Worm (Caenorhabditis elegans) whole organism, young adult: ENCODE measurements around the gene such-1.
A peak's percentile ranks its signal among the peaks of the same experiment; 100 is the strongest.

Experiments
- C06A6.2 ChIP-seq: fragments of 200-800 bp; sonication (Bioruptor generic); conservative IDR thresholded peaks from 2 replicates; pipeline ENCODE4 v1.3.6; 2022; ENCODE audit warnings: missing genetic modification characterization, missing compliant biosample characterization
- C17E4.6 ChIP-seq: fragments of 200-800 bp; sonication (Bioruptor generic); IDR thresholded peaks from 2 replicates; pipeline ENCODE4 v1.3.6; 2022; ENCODE audit warnings: missing genetic modification reagents, missing genetic modification characterization, missing compliant biosample characterization
- D2030.7 ChIP-seq: fragments of 200-800 bp; sonication (Bioruptor generic); IDR thresholded peaks from 2 replicates; pipeline ENCODE4 v1.3.6; 2022; ENCODE audit warnings: missing genetic modification reagents, missing genetic modification characterization, missing compliant biosample characterization
- F37B4.10 ChIP-seq: fragments of 200-800 bp; sonication (Bioruptor generic); IDR thresholded peaks from 2 replicates; pipeline ENCODE4 v1.3.6; 2022; ENCODE audit warnings: missing genetic modification characterization, missing compliant biosample characterization
- F49E8.2 ChIP-seq: sonication (generic microtip); optimal IDR thresholded peaks from 3 replicates; lab custom pipeline; 2017; ENCODE audit warnings: missing genetic modification characterization, mild to moderate bottlenecking, missing compliant biosample characterization, antibody characterized with exemption, moderate library complexity; ENCODE audit not compliant: insufficient read depth
- F55B11.4 ChIP-seq: sonication (generic microtip); optimal IDR thresholded peaks from 2 replicates; lab custom pipeline; 2016; ENCODE audit warnings: missing compliant biosample characterization, missing genetic modification characterization, borderline replicate concordance; ENCODE audit not compliant: insufficient read depth
- T07F8.4 ChIP-seq: sonication (generic microtip); optimal IDR thresholded peaks from 2 replicates; lab custom pipeline; 2016; ENCODE audit warnings: mild to moderate bottlenecking, missing genetic modification characterization, moderate library complexity, missing compliant biosample characterization
- Y67H2A.10 ChIP-seq: fragments of 200-800 bp; sonication (Bioruptor generic); conservative IDR thresholded peaks from 2 replicates; pipeline ENCODE4 v1.3.6; 2022; ENCODE audit warnings: missing genetic modification reagents, missing genetic modification characterization, missing compliant biosample characterization
- ama-1 ChIP-seq, 3 experiments: fragments of 150-350 bp in 1 of 3; sonication (generic microtip) in 2 of 3; optimal IDR thresholded peaks; 2 replicates each; lab custom pipeline; 2014 to 2018; ENCODE audit warnings: missing biosample characterization in 2 of 3, missing genetic modification characterization in 2 of 3, missing genetic modification reagents in 2 of 3
- attf-5 ChIP-seq: fragments of 200-800 bp; sonication (Bioruptor generic); optimal IDR thresholded peaks from 2 replicates; lab custom pipeline; 2018; ENCODE audit warnings: mild to moderate bottlenecking, missing genetic modification characterization, missing compliant biosample characterization
- attf-6 ChIP-seq: fragments of 200-800 bp; sonication (Bioruptor generic); IDR thresholded peaks from 2 replicates; pipeline ENCODE4 v1.3.6; 2022; ENCODE audit warnings: missing genetic modification reagents, missing genetic modification characterization, missing compliant biosample characterization
- bed-1 ChIP-seq: fragments of 200-800 bp; sonication (Bioruptor generic); IDR thresholded peaks from 2 replicates; pipeline ENCODE4 v1.3.6; 2022; ENCODE audit warnings: missing genetic modification reagents, missing genetic modification characterization, missing compliant biosample characterization
- ceh-40 ChIP-seq: fragments of 200-800 bp; sonication (Bioruptor generic); IDR thresholded peaks from 2 replicates; pipeline ENCODE4 v1.3.6; 2022; ENCODE audit warnings: missing genetic modification characterization, missing compliant biosample characterization
- chd-7 ChIP-seq: sonication (generic microtip); optimal IDR thresholded peaks from 2 replicates; lab custom pipeline; 2016; ENCODE audit warnings: mild to moderate bottlenecking, missing genetic modification characterization, moderate library complexity, missing compliant biosample characterization
- die-1 ChIP-seq: sonication (generic microtip); optimal IDR thresholded peaks from 2 replicates; lab custom pipeline; 2016; ENCODE audit warnings: missing genotype, mild to moderate bottlenecking, missing genetic modification characterization, missing compliant biosample characterization
- dox-1 ChIP-seq: fragments of 200-800 bp; sonication (Bioruptor generic); IDR thresholded peaks from 2 replicates; pipeline ENCODE4 v1.3.6; 2022; ENCODE audit warnings: missing genetic modification reagents, missing genetic modification characterization, missing compliant biosample characterization
- dpff-1 ChIP-seq: sonication (generic microtip); optimal IDR thresholded peaks from 2 replicates; lab custom pipeline; 2017; ENCODE audit warnings: mild to moderate bottlenecking, missing genetic modification characterization, missing compliant biosample characterization
- dpl-1 ChIP-seq: fragments of 150-350 bp; optimal IDR thresholded peaks from 2 replicates; lab custom pipeline; 2014; ENCODE audit warnings: missing biosample characterization, missing genetic modification reagents, missing genetic modification characterization
- egl-18 ChIP-seq: fragments of 200-800 bp; sonication (Bioruptor generic); IDR thresholded peaks from 2 replicates; pipeline ENCODE4 v1.3.6; 2022; ENCODE audit warnings: missing genetic modification reagents, missing genetic modification characterization, missing compliant biosample characterization
- egl-44 ChIP-seq: fragments of 200-800 bp; sonication (Bioruptor generic); IDR thresholded peaks from 2 replicates; pipeline ENCODE4 v1.3.6; 2022; ENCODE audit warnings: missing genetic modification reagents, missing genetic modification characterization, missing compliant biosample characterization
- egrh-3 ChIP-seq: fragments of 200-800 bp; sonication (Bioruptor generic); IDR thresholded peaks from 2 replicates; pipeline ENCODE4 v1.3.6; 2022; ENCODE audit warnings: missing genetic modification reagents, missing genetic modification characterization, missing compliant biosample characterization
- him-1 ChIP-seq: sonication (generic microtip); optimal IDR thresholded peaks from 2 replicates; lab custom pipeline; 2016; ENCODE audit warnings: missing genotype, missing genetic modification reagents, missing genetic modification characterization, missing compliant biosample characterization
- hlh-12 ChIP-seq: sonication (generic microtip); optimal IDR thresholded peaks from 2 replicates; lab custom pipeline; 2016; ENCODE audit warnings: missing genetic modification characterization, missing compliant biosample characterization
- lag-1 ChIP-seq: fragments of 200-800 bp; sonication (Bioruptor generic); IDR thresholded peaks from 2 replicates; pipeline ENCODE4 v1.3.6; 2022; ENCODE audit warnings: missing genetic modification reagents, missing genetic modification characterization, missing compliant biosample characterization
- let-526 ChIP-seq: fragments of 200-800 bp; sonication (Bioruptor generic); IDR thresholded peaks from 2 replicates; pipeline ENCODE4 v1.3.6; 2022; ENCODE audit warnings: missing genetic modification reagents, missing genetic modification characterization, missing compliant biosample characterization
- let-607 ChIP-seq, 2 experiments: fragments of 200-800 bp in 1 of 2; sonication (Bioruptor generic) in 1 of 2; sonication (generic microtip) in 1 of 2; optimal IDR thresholded peaks; 2 replicates each; lab custom pipeline; 2016 to 2018; ENCODE audit warnings: mild to moderate bottlenecking in 2 of 2, missing compliant biosample characterization in 2 of 2, missing genetic modification characterization in 2 of 2, moderate library complexity in 2 of 2, missing genotype in 1 of 2
- lin-54 ChIP-seq: fragments of 200-800 bp; sonication (Bioruptor generic); optimal IDR thresholded peaks from 2 replicates; lab custom pipeline; 2018; ENCODE audit warnings: mild to moderate bottlenecking, missing genetic modification characterization, missing compliant biosample characterization
- madf-10 ChIP-seq: sonication (generic microtip); optimal IDR thresholded peaks from 2 replicates; lab custom pipeline; 2016; ENCODE audit warnings: mild to moderate bottlenecking, missing genetic modification characterization, missing compliant biosample characterization
- nfya-2 ChIP-seq: fragments of 200-800 bp; sonication (Bioruptor generic); IDR thresholded peaks from 2 replicates; pipeline ENCODE4 v1.3.6; 2022; ENCODE audit warnings: missing genetic modification reagents, missing genetic modification characterization, missing compliant biosample characterization
- nhr-80 ChIP-seq: sonication (generic microtip); optimal IDR thresholded peaks from 2 replicates; lab custom pipeline; 2016; ENCODE audit warnings: missing genetic modification characterization, missing compliant biosample characterization
- pbrm-1 ChIP-seq: fragments of 200-800 bp; sonication (Bioruptor generic); IDR thresholded peaks from 2 replicates; pipeline ENCODE4 v1.3.6; 2022; ENCODE audit warnings: missing genetic modification reagents, missing genetic modification characterization, missing compliant biosample characterization
- pha-4 ChIP-seq: fragments of 150-350 bp; sonication (generic microtip); optimal IDR thresholded peaks from 2 replicates; lab custom pipeline; 2014; ENCODE audit warnings: missing biosample characterization, missing genetic modification reagents, missing genetic modification characterization
- rcor-1 ChIP-seq: fragments of 200-800 bp; sonication (Bioruptor generic); IDR thresholded peaks from 2 replicates; pipeline ENCODE4 v1.3.6; 2022; ENCODE audit warnings: missing genetic modification reagents, missing genetic modification characterization, missing compliant biosample characterization
- rec-8 ChIP-seq, 2 experiments: sonication (generic microtip); optimal IDR thresholded peaks; 2 replicates each; lab custom pipeline; 2016; ENCODE audit warnings: mild to moderate bottlenecking in 2 of 2, missing genetic modification characterization in 2 of 2, missing genetic modification reagents in 2 of 2, missing genotype in 2 of 2, missing biosample characterization in 1 of 2, missing compliant biosample characterization in 1 of 2, moderate library complexity in 1 of 2
- repo-1 ChIP-seq: sonication (generic microtip); optimal IDR thresholded peaks from 2 replicates; lab custom pipeline; 2017; ENCODE audit warnings: mild to moderate bottlenecking, missing genetic modification characterization, missing compliant biosample characterization
- snpc-3.4 ChIP-seq: sonication (generic microtip); optimal IDR thresholded peaks from 2 replicates; lab custom pipeline; 2017; ENCODE audit warnings: missing genetic modification characterization, mild to moderate bottlenecking, missing compliant biosample characterization, antibody characterized with exemption, moderate library complexity, missing genotype, missing genetic modification reagents
- sptf-2 ChIP-seq: fragments of 200-800 bp; sonication (Bioruptor generic); optimal IDR thresholded peaks from 2 replicates; lab custom pipeline; 2018; ENCODE audit warnings: mild to moderate bottlenecking, missing genetic modification characterization, missing compliant biosample characterization
- zfh-2 ChIP-seq: fragments of 200-800 bp; sonication (Bioruptor generic); conservative IDR thresholded peaks from 2 replicates; pipeline ENCODE4 v1.3.6; 2022; ENCODE audit warnings: missing genetic modification reagents, missing genetic modification characterization, missing compliant biosample characterization
- zim-3 ChIP-seq: sonication (generic microtip); optimal IDR thresholded peaks from 2 replicates; lab custom pipeline; 2017; ENCODE audit warnings: mild to moderate bottlenecking, missing genetic modification characterization, moderate library complexity, missing compliant biosample characterization
- ztf-22 ChIP-seq: fragments of 200-800 bp; sonication (Bioruptor generic); optimal IDR thresholded peaks from 2 replicates; lab custom pipeline; 2018; ENCODE audit warnings: mild to moderate bottlenecking, missing genetic modification characterization, moderate library complexity, missing compliant biosample characterization
- ztf-3 ChIP-seq: fragments of 200-800 bp; sonication (Bioruptor generic); optimal IDR thresholded peaks from 2 replicates; lab custom pipeline; 2018; ENCODE audit warnings: mild to moderate bottlenecking, missing genetic modification characterization, missing compliant biosample characterization

such-1 gene

ce11 chrIII:11554701-11555111 lies 31.1 kb upstream of the such-1 start (continued):
- peak; percentile 62 for TF ChIP-seq dox-1 (GFP tag; lab: Robert Waterston, UW)
- peak; percentile 43; the same call in 1 of the 2 replicates for TF ChIP-seq C06A6.2
- no peak for TF ChIP-seq ceh-40
- TF ChIP-seq D2030.7 (GFP tag; lab: Robert Waterston, UW) = peak; percentile 61
- TF ChIP-seq madf-10 (tag; lab: Kevin White, UChicago) = peak; percentile 9
- peak; percentile 77 for TF ChIP-seq die-1 (tag; lab: Kevin White, UChicago)
- TF ChIP-seq him-1 (tag; lab: Kevin White, UChicago) = peak; percentile 82
- TF ChIP-seq chd-7 = peak; percentile 29
- 0 out of 2 replicates have a peak, but pooled peaks have one; percentile 6 for TF ChIP-seq egrh-3
- TF ChIP-seq attf-5 (GFP tag; lab: Kevin White, UChicago) = peak; percentile 6
- TF ChIP-seq nfya-2 = no peak
- no peak for TF ChIP-seq hlh-12 (tag; lab: Kevin White, UChicago)
- TF ChIP-seq repo-1 = no peak
- no peak for TF ChIP-seq let-607 (tag; optimal IDR thresholded peaks at IDR 0.05; lab: Kevin White, UChicago)
- TF ChIP-seq snpc-3.4 (tag; lab: Kevin White, UChicago) = peak; percentile 68
- no peak for TF ChIP-seq sptf-2 (GFP tag; lab: Kevin White, UChicago)
- TF ChIP-seq rcor-1 (GFP tag; lab: Robert Waterston, UW) = no peak
- TF ChIP-seq ama-1 (optimal IDR thresholded peaks at IDR 0.05; lab: Kevin White, UChicago) = no peak
- TF ChIP-seq ama-1 (GFP tag; optimal IDR thresholded peaks at IDR 0.05; lab: Kevin White, UChicago) = peak in 1 of 2 experiments; percentile 51
- no peak for TF ChIP-seq F37B4.10
- no peak for TF ChIP-seq pbrm-1 (GFP tag; lab: Robert Waterston, UW)
- TF ChIP-seq rec-8 (tag; optimal IDR thresholded peaks at IDR 0.05; lab: Kevin White, UChicago) = peak in 1 of 2 experiments; percentile 23
- no peak for TF ChIP-seq zim-3 (tag; lab: Kevin White, UChicago)
- TF ChIP-seq egl-18 (GFP tag; lab: Robert Waterston, UW) = 0 out of 2 replicates have a peak, but pooled peaks have one; percentile 43
- TF ChIP-seq F49E8.2 (tag; lab: Kevin White, UChicago) = no peak
- peak; percentile 0 for TF ChIP-seq lin-54 (GFP tag; lab: Kevin White, UChicago)
- TF ChIP-seq attf-6 (GFP tag; lab: Robert Waterston, UW) = no peak
- TF ChIP-seq egl-44 (GFP tag; lab: Robert Waterston, UW) = no peak
- TF ChIP-seq T07F8.4 (tag; lab: Kevin White, UChicago) = peak; percentile 11

- TF ChIP-seq nhr-80 (tag; lab: Kevin White, UChicago) (peak; percentile 29), Y67H2A.10 (GFP tag; lab: Robert Waterston, UW) (no peak)
Observed at ce11 chrIII:11548070-11548469, 24.5 kb upstream of the such-1 start, which contains the start of gene Y66D12A.13. Gene Y66D12A.13, plus strand, starts transcription at chrIII:11548370.

- TF ChIP-seq F55B11.4 (tag; lab: Kevin White, UChicago) = no peak
- TF ChIP-seq lag-1 (GFP tag; lab: Robert Waterston, UW) = no peak
- TF ChIP-seq attf-5 (GFP tag; lab: Kevin White, UChicago) = no peak
- TF ChIP-seq dpff-1 = no peak
- no peak for TF ChIP-seq let-526
- no peak for TF ChIP-seq ztf-3 (GFP tag; lab: Kevin White, UChicago)
- no peak for TF ChIP-seq ztf-22 (GFP tag; lab: Kevin White, UChicago)
- no peak for TF ChIP-seq dpl-1 (GFP tag; lab: Kevin White, UChicago)
- TF ChIP-seq bed-1 (GFP tag; lab: Robert Waterston, UW) = no peak
- no peak for TF ChIP-seq pha-4 (tag; lab: Kevin White, UChicago)
- peak; percentile 74; the same call in 1 of the 2 replicates for TF ChIP-seq zfh-2 (GFP tag; lab: Robert Waterston, UW)
- no peak for TF ChIP-seq C17E4.6 (GFP tag; lab: Robert Waterston, UW)
- peak; percentile 48; the same call in 1 of the 2 replicates for TF ChIP-seq egrh-3
Observed at ce11 chrIII:11544947-11545346, 21.4 kb upstream of the such-1 start.
